Worm (Caenorhabditis elegans): ENCODE measurements around the gene dgn-1.

The dgn-1 gene

ce11 chrX:10900952-10901351 lies 27.8 kb downstream of the dgn-1 start (continued):
- peak; percentile 80 for TF ChIP-seq mep-1 (tag; optimal IDR thresholded peaks at IDR 0.05)
- TF ChIP-seq ceh-82 (tag; optimal IDR thresholded peaks at IDR 0.05): peak in 2 of 3 experiments; percentile 59 to 77
- peak; percentile 66 for TF ChIP-seq rnt-1 (tag; optimal IDR thresholded peaks at IDR 0.05)
- peak; percentile 6 to 17 for TF ChIP-seq egl-27 (tag; optimal IDR thresholded peaks at IDR 0.05)
- TF ChIP-seq lin-14 (GFP tag; optimal IDR thresholded peaks at IDR 0.05): peak; percentile 99
- no peak for TF ChIP-seq C04F5.9 (tag; optimal IDR thresholded peaks at IDR 0.05)
- no peak for TF ChIP-seq egl-13 (tag; optimal IDR thresholded peaks at IDR 0.05)
- peak; percentile 32 for TF ChIP-seq C16A3.4 (tag; optimal IDR thresholded peaks at IDR 0.05)
- no peak for TF ChIP-seq nhr-28 (tag; optimal IDR thresholded peaks at IDR 0.05)
- TF ChIP-seq nhr-12 (tag; optimal IDR thresholded peaks at IDR 0.05): no peak
- TF ChIP-seq F16B12.6 (tag; optimal IDR thresholded peaks at IDR 0.05): peak; percentile 30
- no peak for TF ChIP-seq ceh-63 (GFP tag; optimal IDR thresholded peaks at IDR 0.05)
- peak; percentile 74 for TF ChIP-seq nhr-85 (tag)
- TF ChIP-seq dsc-1 (tag; optimal IDR thresholded peaks at IDR 0.05): peak; percentile 58
- TF ChIP-seq blmp-1 (tag; optimal IDR thresholded peaks at IDR 0.05): no peak
- peak; percentile 81 for TF ChIP-seq fkh-10 (GFP tag; optimal IDR thresholded peaks at IDR 0.05)
- no peak for TF ChIP-seq sox-4 (tag; optimal IDR thresholded peaks at IDR 0.05)
- TF ChIP-seq lir-3 (tag; optimal IDR thresholded peaks at IDR 0.05; ENCODE audit: poor library complexity): peak; percentile 22
- no peak for TF ChIP-seq fkh-4 (tag; optimal IDR thresholded peaks at IDR 0.05; ENCODE audit: borderline replicate concordance)
- TF ChIP-seq swsn-7 (tag; optimal IDR thresholded peaks at IDR 0.05): peak; percentile 57

DNA sequence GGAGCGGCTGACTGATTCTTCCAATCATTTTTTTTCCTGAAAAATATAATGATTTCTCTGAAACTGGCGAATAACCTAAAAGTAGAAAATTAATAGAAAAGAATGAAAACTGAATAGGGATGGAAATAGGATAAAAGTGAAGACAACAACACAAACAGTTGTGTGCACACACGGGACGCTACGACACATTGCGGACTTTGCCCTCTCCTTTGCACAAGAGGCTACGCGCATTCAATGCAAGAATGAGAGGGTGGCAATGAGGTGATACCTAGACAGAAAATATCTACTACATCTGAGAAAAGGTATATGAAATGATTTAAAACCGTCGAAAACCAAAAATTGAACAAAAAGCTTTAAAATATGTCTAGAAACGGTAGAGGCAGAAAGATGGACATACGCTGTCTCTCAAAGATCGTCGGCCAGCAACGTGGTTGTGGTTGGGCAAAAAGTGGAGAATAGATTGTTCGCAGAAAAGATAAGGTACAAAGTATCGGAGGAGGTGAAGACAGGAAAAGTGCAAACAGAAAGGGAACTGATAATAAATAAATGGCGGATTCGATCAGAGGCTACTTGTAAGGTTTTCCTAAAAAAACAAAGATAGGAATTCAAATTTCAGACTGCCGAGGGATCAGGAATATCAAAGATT lies 28.6 kb downstream of the dgn-1 start, which contains the start of gene suca-1:
suca-1 (minus strand) TSS at position 36 of the 646 bp plus-strand sequence.
- peak; percentile 40 to 54 for TF ChIP-seq lin-35 (GFP tag; optimal IDR thresholded peaks at IDR 0.05)
- no peak for TF ChIP-seq grh-1 (GFP tag; IDR thresholded peaks at IDR 0.05)
- peak; percentile 61 for TF ChIP-seq snu-23 (GFP tag; optimal IDR thresholded peaks at IDR 0.05)
- peak; percentile 44 for TF ChIP-seq nhr-47 (tag; optimal IDR thresholded peaks at IDR 0.05)
- peak; percentile 51 for TF ChIP-seq nhr-71 (tag; optimal IDR thresholded peaks at IDR 0.05)
- no peak for TF ChIP-seq sptf-1 (tag; optimal IDR thresholded peaks at IDR 0.05)
- TF ChIP-seq lsy-2 (tag; optimal IDR thresholded peaks at IDR 0.05): peak; percentile 14 to 50
- TF ChIP-seq nhr-19 (GFP tag; conservative IDR thresholded peaks at IDR 0.05): peak; percentile 35
- TF ChIP-seq blmp-1 (tag; optimal IDR thresholded peaks at IDR 0.05): peak; percentile 83
- TF ChIP-seq tbx-2 (tag; optimal IDR thresholded peaks at IDR 0.05): peak; percentile 21
- TF ChIP-seq nhr-84 (tag; optimal IDR thresholded peaks at IDR 0.05): no peak
- peak; percentile 57 for TF ChIP-seq swsn-7 (tag; optimal IDR thresholded peaks at IDR 0.05)
- peak; percentile 7 for TF ChIP-seq C16A3.4 (tag; optimal IDR thresholded peaks at IDR 0.05)
- peak; percentile 7 for TF ChIP-seq lin-13 (GFP tag; optimal IDR thresholded peaks at IDR 0.05)
- TF ChIP-seq xbp-1 (tag; optimal IDR thresholded peaks at IDR 0.05): peak; percentile 24
- TF ChIP-seq mep-1 (tag; optimal IDR thresholded peaks at IDR 0.05): peak; percentile 72
- TF ChIP-seq efl-1 (optimal IDR thresholded peaks at IDR 0.05): peak; percentile 23 to 37
- peak; percentile 5 to 11 for TF ChIP-seq efl-1 (GFP tag; optimal IDR thresholded peaks at IDR 0.05 in 1 of 2)
- peak; percentile 59 for TF ChIP-seq fkh-8 (tag; optimal IDR thresholded peaks at IDR 0.05)
- peak; percentile 61 for TF ChIP-seq elt-2 (tag; optimal IDR thresholded peaks at IDR 0.05)
- peak; percentile 51 for TF ChIP-seq vab-15 (tag; optimal IDR thresholded peaks at IDR 0.05)
- TF ChIP-seq isw-1 (GFP tag; IDR thresholded peaks at IDR 0.05): 0 out of 2 replicates have a peak, but pooled peaks have one; percentile 6
- TF ChIP-seq mdl-1 (tag; optimal IDR thresholded peaks at IDR 0.05): peak in 1 of 2 experiments; percentile 27
- no peak for TF ChIP-seq alr-1 (tag; optimal IDR thresholded peaks at IDR 0.05; ENCODE audit: borderline replicate concordance)
- TF ChIP-seq dsc-1 (tag; optimal IDR thresholded peaks at IDR 0.05): peak; percentile 3
- TF ChIP-seq nhr-90 (tag; optimal IDR thresholded peaks at IDR 0.05; ENCODE audit: poor library complexity): peak; percentile 38
- peak; percentile 61 for TF ChIP-seq rnt-1 (tag; optimal IDR thresholded peaks at IDR 0.05)
- TF ChIP-seq lin-14 (GFP tag; optimal IDR thresholded peaks at IDR 0.05): peak; percentile 72
- TF ChIP-seq ceh-82 (tag; optimal IDR thresholded peaks at IDR 0.05): peak in 1 of 3 experiments; percentile 62
- TF ChIP-seq hpl-2 (GFP tag; optimal IDR thresholded peaks at IDR 0.05): no peak
- TF ChIP-seq nhr-12 (tag; optimal IDR thresholded peaks at IDR 0.05): no peak
- no peak for TF ChIP-seq Y116A8C.19 (tag; optimal IDR thresholded peaks at IDR 0.05; ENCODE audit: borderline replicate concordance)
- TF ChIP-seq jun-1 (tag; optimal IDR thresholded peaks at IDR 0.05): peak; percentile 7
- TF ChIP-seq F16B12.6 (tag; optimal IDR thresholded peaks at IDR 0.05): peak; percentile 93
- no peak for TF ChIP-seq unc-130 (tag; optimal IDR thresholded peaks at IDR 0.05)
- peak; percentile 61 for TF ChIP-seq nhr-20 (tag; optimal IDR thresholded peaks at IDR 0.05)
- TF ChIP-seq sup-37 (GFP tag; optimal IDR thresholded peaks at IDR 0.05): no peak
- TF ChIP-seq dpl-1 (GFP tag; optimal IDR thresholded peaks at IDR 0.05): peak in 2 of 3 experiments; percentile 17 to 35

Measured in whole organism, L1 larva.